Worm (Caenorhabditis elegans) whole organism, midembryonic: Measurements from ENCODE around the gene grl-19.

ENCODE experiments used
- T22C8.4 ChIP-seq: fragments of 200-800 bp; sonication (Bioruptor generic); IDR thresholded peaks from 2 replicates; pipeline ENCODE4 v1.3.6; 2022; ENCODE audit warnings: missing genetic modification characterization, missing compliant biosample characterization
- cog-1 ChIP-seq: sonication (generic microtip); optimal IDR thresholded peaks from 2 replicates; lab custom pipeline; 2016; ENCODE audit warnings: missing genetic modification characterization, missing compliant biosample characterization
- flt-1 ChIP-seq: fragments of 200-800 bp; sonication (Bioruptor generic); IDR thresholded peaks from 2 replicates; pipeline ENCODE4 v1.3.6; 2022; ENCODE audit warnings: missing genetic modification characterization, missing compliant biosample characterization
- klf-2 ChIP-seq: fragments of 200-800 bp; sonication (Bioruptor generic); conservative IDR thresholded peaks from 2 replicates; pipeline ENCODE4 v1.3.6; 2022; ENCODE audit warnings: missing genetic modification reagents, missing genetic modification characterization, missing compliant biosample characterization
- med-1 ChIP-seq: sonication (generic microtip); optimal IDR thresholded peaks from 2 replicates; lab custom pipeline; 2017; ENCODE audit warnings: missing genetic modification characterization, mild to moderate bottlenecking, missing compliant biosample characterization, antibody characterized with exemption, missing genetic modification reagents; ENCODE audit not compliant: insufficient read depth
- ref-1 ChIP-seq: fragments of 200-800 bp; sonication (Bioruptor generic); conservative IDR thresholded peaks from 2 replicates; pipeline ENCODE4 v1.3.6; 2022; ENCODE audit warnings: missing genetic modification reagents, missing genetic modification characterization, missing compliant biosample characterization
- tab-1 ChIP-seq: fragments of 200-800 bp; sonication (Bioruptor generic); IDR thresholded peaks from 2 replicates; pipeline ENCODE4 v1.3.6; 2022; ENCODE audit warnings: missing genetic modification characterization, missing compliant biosample characterization
- ztf-23 ChIP-seq: fragments of 200-800 bp; sonication (Bioruptor generic); IDR thresholded peaks from 2 replicates; pipeline ENCODE4 v1.3.6; 2022; ENCODE audit warnings: missing genetic modification reagents, missing genetic modification characterization, missing compliant biosample characterization
- ztf-29 ChIP-seq: fragments of 200-800 bp; sonication (Bioruptor generic); IDR thresholded peaks from 2 replicates; pipeline ENCODE4 v1.3.6; 2022; ENCODE audit warnings: missing genetic modification reagents, missing genetic modification characterization, missing compliant biosample characterization

grl-19 gene

DNA sequence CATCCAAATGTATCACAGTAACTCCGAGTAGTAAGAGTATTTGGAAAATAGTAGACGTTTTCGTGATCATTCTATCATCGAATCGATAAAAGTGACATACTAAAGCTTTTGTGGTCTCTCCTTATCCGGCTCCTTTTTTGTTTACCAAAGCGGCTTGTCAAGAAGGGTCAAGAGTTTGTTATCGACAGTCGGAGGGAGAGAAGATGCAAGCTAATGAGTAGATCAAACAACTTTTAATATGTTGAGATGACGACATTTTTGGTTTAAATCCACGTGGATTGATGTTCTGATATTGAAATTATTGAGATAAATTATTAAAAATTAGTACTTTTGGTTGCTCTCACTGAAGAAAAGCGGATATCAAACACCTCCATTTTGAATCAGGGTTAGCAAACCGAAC, 39.0 kb upstream of the grl-19 start, which contains the start of gene T21D12.7:
Gene T21D12.7 (minus strand): TSS at position 101 of the 400 bp plus-strand sequence.
- TF ChIP-seq flt-1 (GFP tag; lab: Robert Waterston, UW): no peak
- TF ChIP-seq T22C8.4 (GFP tag; lab: Robert Waterston, UW): no peak
- TF ChIP-seq cog-1: no peak

ce11 chrIV:290387-290786, 38.0 kb upstream of the grl-19 start:
- TF ChIP-seq med-1 (GFP tag; lab: Kevin White, UChicago) (no peak), ztf-23 (GFP tag; lab: Robert Waterston, UW) (no peak), cog-1 (no peak), klf-2 (GFP tag; lab: Robert Waterston, UW) (no peak), ref-1 (GFP tag; lab: Robert Waterston, UW) (no peak), T22C8.4 (GFP tag; lab: Robert Waterston, UW) (no peak), tab-1 (GFP tag; lab: Robert Waterston, UW) (no peak), ztf-29 (GFP tag; lab: Robert Waterston, UW) (no peak), flt-1 (GFP tag; lab: Robert Waterston, UW) (no peak)

DNA sequence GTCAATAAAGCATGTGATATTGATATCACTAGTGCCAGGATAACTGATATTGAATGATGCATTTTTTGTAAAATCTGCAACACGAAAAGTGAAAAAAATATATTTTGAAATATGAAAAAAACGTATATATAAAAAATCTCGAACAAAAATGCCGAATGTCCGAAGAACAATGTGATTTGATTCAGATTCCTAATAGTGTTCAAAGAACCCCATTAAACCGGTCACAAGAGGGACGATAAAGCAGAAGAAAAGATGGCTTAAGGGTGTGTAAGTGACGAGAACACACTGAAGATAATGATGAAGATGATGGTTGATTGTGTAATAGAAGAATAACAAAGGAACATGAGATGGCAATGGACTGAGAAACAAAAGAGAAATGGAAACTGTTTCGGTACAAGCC, 35.7 kb upstream of the grl-19 start, which contains the start of gene T21D12.14:
Gene T21D12.14 (minus strand): TSS at position 101 of the 400 bp plus-strand sequence.
- no peak for TF ChIP-seq ztf-29 (GFP tag; lab: Robert Waterston, UW)
- TF ChIP-seq tab-1 (GFP tag; lab: Robert Waterston, UW): no peak
- no peak for TF ChIP-seq cog-1
- TF ChIP-seq ztf-23 (GFP tag; lab: Robert Waterston, UW): no peak
- TF ChIP-seq flt-1 (GFP tag; lab: Robert Waterston, UW): no peak
- TF ChIP-seq med-1 (GFP tag; lab: Kevin White, UChicago): no peak
- no peak for TF ChIP-seq klf-2 (GFP tag; lab: Robert Waterston, UW)
- TF ChIP-seq ref-1 (GFP tag; lab: Robert Waterston, UW): no peak
- TF ChIP-seq T22C8.4 (GFP tag; lab: Robert Waterston, UW): no peak

- TF ChIP-seq tab-1 (GFP tag; lab: Robert Waterston, UW) (no peak), cog-1 (no peak), ztf-29 (GFP tag; lab: Robert Waterston, UW) (no peak)
Measured at ce11 chrIV:283347-283746, 31.0 kb upstream of the grl-19 start, which contains the start of gene best-19. TSS of gene best-19 (plus strand) at chrIV:283647.

DNA sequence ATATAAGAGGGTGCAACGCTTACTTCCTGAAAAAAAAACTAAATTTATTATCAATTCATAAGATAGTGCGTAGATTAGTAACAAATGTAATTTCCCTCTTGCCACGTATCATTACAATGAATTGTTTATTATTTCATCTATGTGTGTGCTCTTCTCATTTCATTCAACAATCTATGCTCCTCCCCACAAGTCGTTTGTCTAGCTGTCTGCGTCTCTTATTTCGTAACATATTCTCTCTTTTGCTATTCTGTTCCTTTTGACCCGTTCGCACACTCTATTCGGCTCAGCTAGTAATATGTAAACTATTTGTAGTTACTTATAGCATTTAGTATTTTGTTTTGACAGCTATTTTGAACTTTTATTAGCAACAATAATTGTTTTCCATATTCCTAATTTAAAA, 29.7 kb upstream of the grl-19 start:
- TF ChIP-seq ztf-29 (GFP tag; lab: Robert Waterston, UW) (no peak), cog-1 (no peak), klf-2 (GFP tag; lab: Robert Waterston, UW) (no peak), ref-1 (GFP tag; lab: Robert Waterston, UW) (no peak), med-1 (GFP tag; lab: Kevin White, UChicago) (no peak), ztf-23 (GFP tag; lab: Robert Waterston, UW) (no peak), T22C8.4 (GFP tag; lab: Robert Waterston, UW) (no peak), flt-1 (GFP tag; lab: Robert Waterston, UW) (no peak), tab-1 (GFP tag; lab: Robert Waterston, UW) (no peak)

DNA sequence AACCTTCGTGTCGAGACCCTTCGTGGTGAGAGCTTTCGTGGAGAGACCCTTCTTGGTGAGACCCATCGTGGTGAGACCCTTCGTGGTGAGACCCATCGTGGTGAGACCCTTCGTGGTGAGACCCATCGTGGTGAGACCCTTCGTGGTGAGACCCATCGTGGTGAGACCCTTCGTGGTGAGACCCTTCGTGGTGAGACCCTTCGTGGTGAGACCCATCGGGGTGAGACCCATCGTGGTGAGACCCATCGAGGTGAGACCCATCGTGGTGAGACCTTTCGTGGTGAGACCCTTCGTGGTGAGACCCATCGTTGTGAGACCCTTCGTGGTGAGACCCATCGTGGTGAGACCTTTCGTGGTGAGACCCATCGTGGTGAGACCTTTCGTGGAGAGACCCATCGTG, 28.9 kb upstream of the grl-19 start:
- TF ChIP-seq ztf-23 (GFP tag; lab: Robert Waterston, UW): peak; percentile 38; the same call in 1 of the 2 replicates

DNA sequence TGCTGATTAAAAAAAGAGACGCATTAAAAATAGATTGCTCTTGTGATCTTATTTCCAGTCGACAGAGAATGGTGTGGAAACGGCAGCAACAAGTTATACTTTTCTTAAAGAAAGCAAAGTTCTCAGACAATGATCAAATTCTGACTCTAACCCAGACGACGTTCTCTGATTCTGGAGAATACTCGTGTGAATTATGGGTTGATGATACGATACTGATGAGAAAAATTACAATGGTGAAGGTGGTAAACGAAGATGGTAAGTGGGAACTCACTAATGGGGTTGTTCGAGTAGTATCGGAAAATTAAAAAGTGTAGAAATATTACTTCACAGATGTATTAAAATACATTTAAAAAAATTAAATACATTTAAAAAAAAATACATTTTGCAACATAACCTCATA, 25.9 kb upstream of the grl-19 start:
- TF ChIP-seq ztf-29 (GFP tag; lab: Robert Waterston, UW) (no peak), ref-1 (GFP tag; lab: Robert Waterston, UW) (no peak)

DNA sequence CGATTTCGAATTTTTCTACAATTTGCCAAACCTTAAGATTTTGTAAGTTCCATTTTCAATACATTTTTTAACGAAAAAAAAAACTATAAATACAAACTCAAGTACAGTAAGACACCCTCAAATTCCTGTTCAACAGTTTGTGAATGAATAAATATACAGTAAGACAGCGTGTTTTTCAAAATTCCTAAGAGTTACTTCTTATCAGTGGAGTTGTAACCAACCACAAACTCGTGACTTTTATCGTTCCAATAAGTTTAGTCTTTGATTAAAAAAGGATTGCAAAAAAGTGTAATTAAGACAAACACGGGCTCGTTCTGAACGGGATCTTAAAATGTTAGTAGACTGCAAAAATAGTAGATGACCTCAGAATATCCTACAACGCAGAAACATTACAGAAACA, 22.8 kb upstream of the grl-19 start:
- TF ChIP-seq ztf-29 (GFP tag; lab: Robert Waterston, UW) (no peak), ref-1 (GFP tag; lab: Robert Waterston, UW) (no peak), klf-2 (GFP tag; lab: Robert Waterston, UW) (no peak), ztf-23 (GFP tag; lab: Robert Waterston, UW) (no peak), tab-1 (GFP tag; lab: Robert Waterston, UW) (no peak), T22C8.4 (GFP tag; lab: Robert Waterston, UW) (no peak)

ce11 chrIV:274185-274584, 21.8 kb upstream of the grl-19 start, which contains the start of gene sma-10:
TSS of gene sma-10 (plus strand) at chrIV:274420.
- TF ChIP-seq cog-1: no peak
- TF ChIP-seq T22C8.4 (GFP tag; lab: Robert Waterston, UW): no peak

ce11 chrIV:273299-273698, 20.9 kb upstream of the grl-19 start, which contains the start of gene srh-282:
TSS of gene srh-282 (minus strand) at chrIV:273399.
- TF ChIP-seq ztf-23 (GFP tag; lab: Robert Waterston, UW) (no peak), flt-1 (GFP tag; lab: Robert Waterston, UW) (no peak), ref-1 (GFP tag; lab: Robert Waterston, UW) (no peak), klf-2 (GFP tag; lab: Robert Waterston, UW) (no peak), med-1 (GFP tag; lab: Kevin White, UChicago) (no peak), tab-1 (GFP tag; lab: Robert Waterston, UW) (no peak), cog-1 (no peak), ztf-29 (GFP tag; lab: Robert Waterston, UW) (no peak), T22C8.4 (GFP tag; lab: Robert Waterston, UW) (no peak)

DNA sequence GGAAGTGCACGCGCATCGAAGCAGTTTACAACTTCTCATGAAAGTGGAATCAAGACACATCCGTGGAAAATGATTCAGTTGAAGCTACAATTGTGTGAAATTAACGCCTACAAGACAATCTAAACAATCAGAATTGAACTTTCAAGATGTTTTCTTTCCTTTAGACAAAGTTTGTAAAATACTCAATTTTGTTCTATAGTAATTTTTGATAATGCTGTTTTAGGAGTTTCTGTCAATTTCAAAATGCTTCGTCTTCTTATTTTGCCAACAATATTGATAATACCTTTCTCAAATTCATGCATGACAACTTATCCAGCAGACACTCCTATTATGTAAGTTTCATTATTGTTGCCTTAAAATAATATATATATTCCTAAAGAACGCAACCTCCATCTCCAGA, 16.8 kb upstream of the grl-19 start, which contains the start of gene T21D12.11:
Gene T21D12.11 (plus strand): TSS at position 301 of the 400 bp plus-strand sequence.
- TF ChIP-seq ref-1 (GFP tag; lab: Robert Waterston, UW) (no peak), ztf-23 (GFP tag; lab: Robert Waterston, UW) (no peak), cog-1 (no peak), ztf-29 (GFP tag; lab: Robert Waterston, UW) (no peak), klf-2 (GFP tag; lab: Robert Waterston, UW) (no peak), T22C8.4 (GFP tag; lab: Robert Waterston, UW) (no peak), flt-1 (GFP tag; lab: Robert Waterston, UW) (no peak), med-1 (GFP tag; lab: Kevin White, UChicago) (no peak), tab-1 (GFP tag; lab: Robert Waterston, UW) (no peak)
